Fruit fly (Drosophila melanogaster) whole organism, wandering third instar larva: ENCODE results near the gene TM9SF3.

Source experiments
- GATAd ChIP-seq: sonication (Bioruptor generic); optimal IDR thresholded peaks from 2 replicates; lab custom pipeline; 2016; ENCODE audit warnings: missing biosample characterization, missing genetic modification characterization
- Hnf4 ChIP-seq: fragments of 200-800 bp; sonication (Bioruptor generic); optimal IDR thresholded peaks from 2 replicates; lab custom pipeline; 2016; ENCODE audit warnings: missing biosample characterization, mild to moderate bottlenecking, missing genetic modification characterization
- Jra ChIP-seq: sonication (Bioruptor generic); optimal IDR thresholded peaks from 2 replicates; lab custom pipeline; 2016; ENCODE audit warnings: missing biosample characterization, missing genetic modification characterization
- Myc ChIP-seq: fragments of >200 bp; optimal IDR thresholded peaks from 2 replicates; lab custom pipeline; 2017
- Rel ChIP-seq, 2 experiments: fragments of 200-800 bp; sonication (Bioruptor generic) in 1 of 2; optimal IDR thresholded peaks; 2 replicates in 1 of 2; 3 replicates in 1 of 2; lab custom pipeline; 2016 to 2019; ENCODE audit warnings: mild to moderate bottlenecking in 2 of 2, missing biosample characterization in 2 of 2, missing genetic modification characterization in 2 of 2, moderate library complexity in 1 of 2
- Sp1 ChIP-seq: fragments of 200-800 bp; sonication (Bioruptor generic); optimal IDR thresholded peaks from 3 replicates; lab custom pipeline; 2019; ENCODE audit warnings: missing biosample characterization, mild to moderate bottlenecking, missing genetic modification characterization, moderate library complexity
- fru ChIP-seq: fragments of 200-800 bp; sonication (Bioruptor generic); optimal IDR thresholded peaks from 3 replicates; lab custom pipeline; 2016; ENCODE audit warnings: missing biosample characterization, mild to moderate bottlenecking, missing genetic modification characterization
- h ChIP-seq: fragments of 200-800 bp; sonication (Bioruptor generic); optimal IDR thresholded peaks from 3 replicates; lab custom pipeline; 2016; ENCODE audit warnings: missing biosample characterization, mild to moderate bottlenecking, missing genetic modification characterization
- lola ChIP-seq: fragments of >200 bp; optimal IDR thresholded peaks from 2 replicates; lab custom pipeline; 2017; ENCODE audit warnings: missing biosample characterization, missing genetic modification characterization
- psq ChIP-seq: fragments of 200-800 bp; sonication (Bioruptor generic); optimal IDR thresholded peaks from 3 replicates; lab custom pipeline; 2017; ENCODE audit warnings: missing biosample characterization, mild to moderate bottlenecking, missing genetic modification characterization, moderate library complexity
- usp ChIP-seq: fragments of >200 bp; optimal IDR thresholded peaks from 2 replicates; lab custom pipeline; 2017; ENCODE audit warnings: missing biosample characterization, missing genetic modification characterization

- no peak for TF ChIP-seq Rel (GFP tag; optimal IDR thresholded peaks at IDR 0.05; lab: Kevin White, UChicago)
- TF ChIP-seq Rel (tag; optimal IDR thresholded peaks at IDR 0.05; lab: Kevin White, UChicago) = no peak
- no peak for TF ChIP-seq usp (GFP tag; lab: Kevin White, UChicago)
- no peak for TF ChIP-seq Jra (GFP tag; lab: Kevin White, UChicago)
- no peak for TF ChIP-seq Myc (lab: Kevin White, UChicago)
- no peak for TF ChIP-seq psq (GFP tag; lab: Kevin White, UChicago)
- TF ChIP-seq fru (GFP tag; lab: Kevin White, UChicago) = no peak
- TF ChIP-seq h (GFP tag; lab: Kevin White, UChicago) = no peak
- TF ChIP-seq Sp1 (GFP tag; lab: Kevin White, UChicago) = no peak
- TF ChIP-seq GATAd (GFP tag; lab: Kevin White, UChicago) = no peak
- no peak for TF ChIP-seq Hnf4 (GFP tag; lab: Kevin White, UChicago)
- no peak for TF ChIP-seq lola (GFP tag; lab: Kevin White, UChicago)
These were observed 37.8 kb upstream of the TM9SF3 start for dm6 chr3L:5641547-5641946.
